Worm (Caenorhabditis elegans) whole organism, dauer: Measurements from ENCODE around the gene Y43F8B.3.

Experiments
- unc-62 ChIP-seq: sonication (generic microtip); optimal IDR thresholded peaks from 2 replicates; lab custom pipeline; 2017; ENCODE audit warnings: missing biosample characterization, missing genetic modification reagents, missing genetic modification characterization

Gene Y43F8B.3

ce11 chrV:19522551-19523137, 19.7 kb downstream of the Y43F8B.3 start:
- TF ChIP-seq unc-62 (GFP tag; lab: Kevin White, UChicago) = peak; percentile 44

DNA sequence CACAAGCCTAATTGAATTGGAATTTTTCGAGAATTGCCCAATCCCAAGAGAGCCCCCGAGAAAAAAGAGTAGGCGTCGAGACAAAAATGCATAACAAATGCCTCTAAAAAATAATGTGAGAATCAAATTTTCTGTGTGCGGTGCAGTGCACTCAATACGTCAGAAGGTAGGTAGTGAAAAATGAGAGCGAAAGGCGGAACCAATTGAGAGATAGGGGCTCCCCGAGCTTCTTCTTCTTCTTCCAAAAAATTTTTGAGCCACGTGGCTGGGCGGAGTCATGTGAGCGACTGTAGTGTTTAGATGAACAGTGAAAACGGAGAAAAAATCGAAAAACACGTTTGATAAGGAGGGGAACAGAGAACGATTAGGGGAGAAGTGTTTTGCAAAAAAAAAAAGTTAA, 21.7 kb downstream of the Y43F8B.3 start:
- TF ChIP-seq unc-62 (GFP tag; lab: Kevin White, UChicago) = no peak

- no peak for TF ChIP-seq unc-62 (GFP tag; lab: Kevin White, UChicago)
These were observed 23.3 kb downstream of the Y43F8B.3 start for ce11 chrV:19526197-19526596.

ce11 chrV:19527565-19527964, 24.7 kb downstream of the Y43F8B.3 start:
- no peak for TF ChIP-seq unc-62 (GFP tag; lab: Kevin White, UChicago)

DNA sequence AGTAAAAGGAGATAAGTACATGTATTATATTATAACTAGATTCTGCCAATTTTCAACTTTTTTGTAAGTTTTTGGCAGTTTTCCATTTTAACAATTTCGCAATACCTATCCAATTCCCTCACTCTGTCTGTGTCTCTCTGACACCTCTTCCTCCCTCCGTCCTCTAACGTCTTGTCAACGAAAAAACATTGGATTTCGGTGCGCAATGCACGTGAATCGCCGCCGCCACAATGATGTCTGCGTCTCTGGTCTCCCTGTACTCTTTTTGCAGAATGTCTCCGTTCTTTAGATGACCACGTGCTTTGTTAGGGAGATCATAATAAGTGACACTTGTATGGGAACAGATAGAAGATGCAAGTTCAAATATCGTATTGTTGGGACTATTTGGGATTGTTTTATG, 26.3 kb downstream of the Y43F8B.3 start:
- no peak for TF ChIP-seq unc-62 (GFP tag; lab: Kevin White, UChicago)

ce11 chrV:19531034-19531433, 28.1 kb downstream of the Y43F8B.3 start:
- no peak for TF ChIP-seq unc-62 (GFP tag; lab: Kevin White, UChicago)

- TF ChIP-seq unc-62 (GFP tag; lab: Kevin White, UChicago) = no peak
These were observed 30.1 kb downstream of the Y43F8B.3 start, which contains the start of gene Y43F8B.2 for ce11 chrV:19533010-19533409. Y43F8B.2 (minus strand) TSS chrV:19533110.

DNA sequence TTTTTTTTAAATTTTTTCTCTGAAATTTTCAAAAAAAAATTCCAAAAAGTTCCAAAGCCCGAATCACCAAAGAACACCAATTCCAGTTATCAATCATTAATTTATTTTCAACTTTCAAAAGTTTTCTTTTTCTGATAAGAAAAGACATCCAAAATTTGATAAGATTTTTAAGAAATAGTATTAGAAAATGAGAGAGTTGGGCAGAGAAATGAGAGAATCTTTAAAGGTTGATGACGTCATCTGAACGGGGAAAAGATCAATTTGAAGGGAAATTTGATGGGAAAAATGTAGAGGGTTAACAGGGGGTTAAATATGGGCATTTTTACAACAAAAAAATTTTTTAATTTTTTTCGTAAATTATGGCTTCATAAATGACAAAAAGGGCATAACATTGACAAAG, 30.6 kb downstream of the Y43F8B.3 start:
- TF ChIP-seq unc-62 (GFP tag; lab: Kevin White, UChicago) = no peak

DNA sequence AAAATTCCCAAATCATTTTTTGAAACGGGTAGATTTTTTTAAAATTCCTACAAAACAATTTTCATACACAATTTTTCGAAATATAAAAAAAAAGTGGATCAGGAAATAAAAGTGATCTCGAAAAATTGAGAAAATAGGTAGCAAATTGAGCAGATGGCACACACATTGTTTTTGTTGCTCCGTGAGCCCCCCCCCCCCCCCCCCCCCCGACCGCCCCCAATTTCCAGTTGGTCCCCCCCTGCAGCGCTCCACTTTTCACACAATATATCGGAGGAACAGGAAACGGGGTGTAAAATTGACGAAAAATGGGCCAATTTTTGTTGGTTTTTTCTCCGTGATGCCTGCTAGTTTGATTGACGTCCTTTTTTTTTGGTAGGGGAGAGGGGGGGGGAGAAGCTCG, 38.0 kb downstream of the Y43F8B.3 start:
- TF ChIP-seq unc-62 (GFP tag; lab: Kevin White, UChicago) = no peak

- no peak for TF ChIP-seq unc-62 (GFP tag; lab: Kevin White, UChicago)
These were observed 40.6 kb downstream of the Y43F8B.3 start for ce11 chrV:19543509-19543908.

- no peak for TF ChIP-seq unc-62 (GFP tag; lab: Kevin White, UChicago)
These were observed 42.1 kb downstream of the Y43F8B.3 start for ce11 chrV:19545026-19545425.

- TF ChIP-seq unc-62 (GFP tag; lab: Kevin White, UChicago) = no peak
These were observed 43.2 kb downstream of the Y43F8B.3 start, which contains the start of gene Y43F8B.1 for ce11 chrV:19546100-19546499. Y43F8B.1 (minus strand) TSS chrV:19546200.

DNA sequence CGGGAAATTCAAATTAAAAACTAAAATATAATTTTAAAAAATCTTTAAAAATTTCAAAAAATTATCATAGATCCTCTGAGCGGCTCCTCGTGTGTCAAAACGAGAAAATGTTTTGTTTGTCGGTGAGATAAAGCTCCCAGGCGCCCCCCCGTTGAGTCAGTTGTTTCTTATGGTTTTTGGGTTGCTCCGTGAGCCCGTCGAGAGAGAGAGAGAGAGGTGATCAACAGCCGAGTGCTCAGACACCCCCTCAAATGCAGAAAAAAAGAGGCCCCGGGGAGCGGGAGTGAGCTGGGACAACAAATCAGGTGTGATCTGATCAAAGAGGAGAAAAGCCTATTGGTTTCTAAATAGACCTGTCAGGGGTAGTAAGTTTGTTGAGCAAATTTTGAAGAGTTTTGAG, 43.8 kb downstream of the Y43F8B.3 start:
- TF ChIP-seq unc-62 (GFP tag; lab: Kevin White, UChicago) = no peak

- TF ChIP-seq unc-62 (GFP tag; lab: Kevin White, UChicago) = no peak
These were observed 46.8 kb downstream of the Y43F8B.3 start, which contains the start of gene Y43F8B.20 for ce11 chrV:19549689-19550088. Y43F8B.20 (minus strand) TSS chrV:19549789.

DNA sequence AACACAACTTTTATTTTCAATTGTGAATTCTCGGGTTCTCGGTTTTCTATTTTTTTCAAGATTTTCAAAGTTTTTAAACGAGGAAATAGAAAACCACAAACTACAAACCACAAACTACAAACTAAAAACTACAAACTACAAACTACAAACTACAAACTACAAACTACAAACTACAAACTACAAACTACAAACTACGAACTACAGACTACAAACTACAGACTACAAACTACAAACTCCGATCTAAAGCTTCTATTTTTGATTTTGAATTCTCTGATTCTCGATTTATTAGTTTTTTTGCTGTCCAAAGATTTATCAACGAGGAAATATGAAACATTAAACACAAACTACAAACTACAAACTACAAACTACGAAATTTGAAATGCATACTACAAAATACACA, 47.4 kb downstream of the Y43F8B.3 start:
- no peak for TF ChIP-seq unc-62 (GFP tag; lab: Kevin White, UChicago)

ce11 chrV:19555350-19555749, 52.4 kb downstream of the Y43F8B.3 start:
- TF ChIP-seq unc-62 (GFP tag; lab: Kevin White, UChicago) = no peak

ce11 chrV:19555869-19556268, 53.0 kb downstream of the Y43F8B.3 start, which contains the start of gene oac-1:
oac-1 (minus strand) TSS chrV:19555969.
- TF ChIP-seq unc-62 (GFP tag; lab: Kevin White, UChicago) = no peak
